Fruit fly (Drosophila melanogaster) whole organism, embryonic: ENCODE data around the gene Rpn10.

ENCODE experiments used
- Aef1 ChIP-seq: fragments of 200-800 bp; sonication (Bioruptor generic); IDR thresholded peaks from 3 replicates; pipeline ENCODE4 v1.3.6; 2022; ENCODE audit warnings: missing biosample characterization, missing genetic modification characterization
- BtbVII ChIP-seq: fragments of 200-800 bp; sonication (Bioruptor generic); optimal IDR thresholded peaks from 3 replicates; lab custom pipeline; 2017; ENCODE audit warnings: missing biosample characterization, mild to moderate bottlenecking, missing genetic modification characterization
- CG12071 ChIP-seq: fragments of 200-800 bp; sonication (Bioruptor generic); optimal IDR thresholded peaks from 3 replicates; lab custom pipeline; 2018; ENCODE audit warnings: missing biosample characterization, mild to moderate bottlenecking, missing genetic modification characterization
- CG12236 ChIP-seq: fragments of 200-800 bp; sonication (Bioruptor generic); optimal IDR thresholded peaks from 2 replicates; lab custom pipeline; 2016; ENCODE audit warnings: missing biosample characterization, missing genetic modification characterization
- CG12299 ChIP-seq: fragments of 200-800 bp; sonication (Bioruptor generic); optimal IDR thresholded peaks from 2 replicates; lab custom pipeline; 2018; ENCODE audit warnings: missing biosample characterization, mild to moderate bottlenecking, missing genetic modification characterization
- CG14860 ChIP-seq: fragments of 200-800 bp; sonication (Bioruptor generic); IDR thresholded peaks from 3 replicates; pipeline ENCODE4 v1.3.6; 2022; ENCODE audit warnings: missing biosample characterization, missing genetic modification characterization; ENCODE audit not compliant: partially characterized antibody
- CG14965 ChIP-seq: fragments of 200-800 bp; sonication (Bioruptor generic); optimal IDR thresholded peaks from 2 replicates; lab custom pipeline; 2016; ENCODE audit warnings: missing biosample characterization, missing genetic modification characterization, borderline replicate concordance
- CG1529 ChIP-seq: fragments of 200-800 bp; sonication (Bioruptor generic); optimal IDR thresholded peaks from 3 replicates; lab custom pipeline; 2018; ENCODE audit warnings: missing biosample characterization, missing genetic modification characterization
- CG17328 ChIP-seq: fragments of 200-800 bp; sonication (Bioruptor generic); IDR thresholded peaks from 2 replicates; pipeline ENCODE4 v1.3.6; 2022; ENCODE audit warnings: missing biosample characterization, missing genetic modification characterization
- CG18619 ChIP-seq: fragments of 200-800 bp; sonication (Bioruptor generic); optimal IDR thresholded peaks from 3 replicates; lab custom pipeline; 2017; ENCODE audit warnings: missing biosample characterization, mild to moderate bottlenecking, missing genetic modification characterization
- CG2678 ChIP-seq: fragments of 200-800 bp; sonication (Bioruptor generic); optimal IDR thresholded peaks from 3 replicates; lab custom pipeline; 2019; ENCODE audit warnings: missing biosample characterization, mild to moderate bottlenecking, missing genetic modification characterization, moderate library complexity
- CG2889 ChIP-seq: fragments of 200-800 bp; sonication (Bioruptor generic); IDR thresholded peaks from 3 replicates; pipeline ENCODE4 v1.3.6; 2022; ENCODE audit warnings: missing biosample characterization, missing genetic modification characterization
- CG30020 ChIP-seq: fragments of 200-800 bp; optimal IDR thresholded peaks from 2 replicates; lab custom pipeline; 2019; ENCODE audit warnings: missing biosample characterization, mild to moderate bottlenecking, missing genetic modification characterization, moderate library complexity
- CG3281 ChIP-seq: fragments of 200-800 bp; sonication (Bioruptor generic); optimal IDR thresholded peaks from 3 replicates; lab custom pipeline; 2017; ENCODE audit warnings: missing biosample characterization, mild to moderate bottlenecking, missing genetic modification characterization
- CG4360 ChIP-seq: fragments of 200-800 bp; sonication (Bioruptor generic); IDR thresholded peaks from 2 replicates; pipeline ENCODE4 v1.3.6; 2022; ENCODE audit warnings: missing biosample characterization, missing genetic modification characterization
- CG4820 ChIP-seq: fragments of 200-800 bp; sonication (Bioruptor generic); optimal IDR thresholded peaks from 3 replicates; lab custom pipeline; 2016; ENCODE audit warnings: missing biosample characterization, missing genetic modification characterization
- CG6254 ChIP-seq: fragments of 200-800 bp; sonication (Bioruptor generic); optimal IDR thresholded peaks from 3 replicates; lab custom pipeline; 2017; ENCODE audit warnings: mild to moderate bottlenecking, missing biosample characterization, missing genetic modification reagents, missing genetic modification characterization
- CG7963 ChIP-seq: fragments of 200-800 bp; sonication (Bioruptor generic); IDR thresholded peaks from 3 replicates; pipeline ENCODE4 v1.3.6; 2022; ENCODE audit warnings: missing biosample characterization, missing genetic modification characterization; ENCODE audit not compliant: partially characterized antibody
- CG8359 ChIP-seq: fragments of 200-800 bp; sonication (Bioruptor generic); optimal IDR thresholded peaks from 2 replicates; lab custom pipeline; 2017; ENCODE audit warnings: missing biosample characterization, mild to moderate bottlenecking, missing genetic modification characterization, borderline replicate concordance
- CTCF ChIP-seq: fragments of 200-800 bp; sonication (Bioruptor generic); optimal IDR thresholded peaks from 2 replicates; lab custom pipeline; 2017; ENCODE audit warnings: missing biosample characterization, mild to moderate bottlenecking, missing genetic modification characterization, moderate library complexity
- Dbx ChIP-seq: fragments of 200-800 bp; sonication (Bioruptor generic); IDR thresholded peaks from 3 replicates; pipeline ENCODE4 v1.3.6; 2022; ENCODE audit warnings: missing biosample characterization, missing genetic modification characterization
- Doc2 ChIP-seq: fragments of 200-800 bp; sonication (Bioruptor generic); IDR thresholded peaks from 2 replicates; pipeline ENCODE4 v1.3.6; 2022; ENCODE audit warnings: missing biosample characterization, missing genetic modification characterization
- Doc3 ChIP-seq: fragments of 200-800 bp; sonication (Bioruptor generic); IDR thresholded peaks from 3 replicates; pipeline ENCODE4 v1.3.6; 2022; ENCODE audit warnings: missing biosample characterization, missing genetic modification characterization; ENCODE audit not compliant: partially characterized antibody
- Dp ChIP-seq: fragments of 200-800 bp; sonication (Bioruptor generic); optimal IDR thresholded peaks from 2 replicates; lab custom pipeline; 2018; ENCODE audit warnings: missing biosample characterization, mild to moderate bottlenecking, missing genetic modification characterization, moderate library complexity
- Gsc ChIP-seq: fragments of 200-800 bp; sonication (Bioruptor generic); IDR thresholded peaks from 2 replicates; pipeline ENCODE4 v1.3.6; 2022; ENCODE audit warnings: missing biosample characterization, missing genetic modification characterization
- HHEX ChIP-seq: fragments of 200-800 bp; sonication (Bioruptor generic); optimal IDR thresholded peaks from 3 replicates; lab custom pipeline; 2017; ENCODE audit warnings: missing biosample characterization, mild to moderate bottlenecking, missing genetic modification characterization, missing genetic modification reagents
- HLHmδ ChIP-seq: fragments of 200-800 bp; sonication (Bioruptor generic); optimal IDR thresholded peaks from 2 replicates; lab custom pipeline; 2018; ENCODE audit warnings: missing biosample characterization, mild to moderate bottlenecking, missing genetic modification characterization, moderate library complexity
- Lpt ChIP-seq: fragments of >200 bp; optimal IDR thresholded peaks from 2 replicates; lab custom pipeline; 2018; ENCODE audit warnings: missing biosample characterization, missing genetic modification characterization
- MTF-1 ChIP-seq: fragments of 200-800 bp; sonication (Bioruptor generic); optimal IDR thresholded peaks from 2 replicates; lab custom pipeline; 2018; ENCODE audit warnings: missing biosample characterization, mild to moderate bottlenecking, missing genetic modification characterization, borderline replicate concordance
- Mad ChIP-seq: fragments of 200-800 bp; sonication (Bioruptor generic); optimal IDR thresholded peaks from 2 replicates; lab custom pipeline; 2016; ENCODE audit warnings: missing biosample characterization, missing genetic modification characterization
- ato ChIP-seq: fragments of 200-800 bp; sonication (Bioruptor generic); IDR thresholded peaks from 2 replicates; pipeline ENCODE4 v1.3.6; 2022; ENCODE audit warnings: missing biosample characterization, missing genetic modification characterization; ENCODE audit not compliant: partially characterized antibody
- cas ChIP-seq: fragments of 200-800 bp; sonication (Bioruptor generic); IDR thresholded peaks from 2 replicates; pipeline ENCODE4 v1.3.6; 2022; ENCODE audit warnings: missing biosample characterization, missing genetic modification characterization
- crol ChIP-seq: fragments of 200-800 bp; sonication (Bioruptor generic); IDR thresholded peaks from 2 replicates; pipeline ENCODE4 v1.3.6; 2022; ENCODE audit warnings: missing biosample characterization, missing genetic modification characterization
- dmrt99B ChIP-seq: fragments of 200-800 bp; sonication (Bioruptor generic); optimal IDR thresholded peaks from 2 replicates; lab custom pipeline; 2018; ENCODE audit warnings: missing biosample characterization, mild to moderate bottlenecking, missing genetic modification characterization, moderate library complexity
- dpn ChIP-seq, 2 experiments: fragments of 200-800 bp; sonication (Bioruptor generic); optimal IDR thresholded peaks; 3 replicates each; lab custom pipeline; 2016; ENCODE audit warnings: missing biosample characterization in 2 of 2, missing genetic modification characterization in 2 of 2
- esg ChIP-seq: fragments of 200-800 bp; sonication (Bioruptor generic); conservative IDR thresholded peaks from 2 replicates; pipeline ENCODE4 v1.3.6; 2022; ENCODE audit warnings: missing biosample characterization, missing genetic modification characterization
- fru ChIP-seq: fragments of >200 bp; optimal IDR thresholded peaks from 2 replicates; lab custom pipeline; 2017
- grn ChIP-seq: fragments of 200-800 bp; sonication (Bioruptor generic); optimal IDR thresholded peaks from 3 replicates; lab custom pipeline; 2017; ENCODE audit warnings: missing biosample characterization, missing genetic modification characterization
- hth ChIP-seq: fragments of >200 bp; optimal IDR thresholded peaks from 2 replicates; lab custom pipeline; 2017; ENCODE audit warnings: inconsistent platforms
- insv ChIP-seq, 2 experiments: fragments of 200-800 bp; sonication (Bioruptor generic); optimal IDR thresholded peaks; 3 replicates each; lab custom pipeline; 2016 to 2018; ENCODE audit warnings: missing biosample characterization in 2 of 2, missing genetic modification characterization in 2 of 2
- lbe ChIP-seq: fragments of 200-800 bp; sonication (Bioruptor generic); optimal IDR thresholded peaks from 2 replicates; lab custom pipeline; 2016; ENCODE audit warnings: missing biosample characterization, mild to moderate bottlenecking, missing genetic modification characterization
- org-1 ChIP-seq: fragments of 200-800 bp; sonication (Bioruptor generic); optimal IDR thresholded peaks from 2 replicates; lab custom pipeline; 2017; ENCODE audit warnings: missing biosample characterization, missing genetic modification characterization
- pan ChIP-seq, 4 experiments: fragments of >200 bp in 3 of 4; fragments of 200-800 bp in 1 of 4; sonication (Bioruptor generic) in 1 of 4; optimal IDR thresholded peaks in 3 of 4; IDR thresholded peaks in 1 of 4; 2 replicates each; pipeline versions ENCODE4 v1.3.6 to Lab custom; 2017 to 2022; ENCODE audit warnings: missing biosample characterization in 2 of 4, missing genetic modification characterization in 2 of 4, mixed read lengths in 1 of 4
- scrt ChIP-seq: fragments of 200-800 bp; sonication (Bioruptor generic); optimal IDR thresholded peaks from 2 replicates; lab custom pipeline; 2018; ENCODE audit warnings: missing biosample characterization, mild to moderate bottlenecking, missing genetic modification characterization, moderate library complexity
- slou ChIP-seq: fragments of 200-800 bp; sonication (Bioruptor generic); optimal IDR thresholded peaks from 3 replicates; lab custom pipeline; 2016; ENCODE audit warnings: missing biosample characterization, missing genetic modification characterization
- wek ChIP-seq: fragments of 200-800 bp; sonication (Bioruptor generic); optimal IDR thresholded peaks from 3 replicates; lab custom pipeline; 2018; ENCODE audit warnings: missing biosample characterization, mild to moderate bottlenecking, missing genetic modification characterization, moderate library complexity
- z ChIP-seq: fragments of 200-800 bp; sonication (Bioruptor generic); IDR thresholded peaks from 3 replicates; pipeline ENCODE4 v1.3.6; 2022; ENCODE audit warnings: missing biosample characterization, missing genetic modification characterization
- zf30C ChIP-seq: fragments of 200-800 bp; sonication (Bioruptor generic); optimal IDR thresholded peaks from 3 replicates; lab custom pipeline; 2018; ENCODE audit warnings: missing biosample characterization, mild to moderate bottlenecking, missing genetic modification characterization

The Rpn10 gene

dm6 chr3L:21539245-21540196 lies 2.7 kb downstream of the Rpn10 start, which contains the start of the genes COX8 and VhaM9.7-b:
COX8 (minus strand) TSS chr3L:21539447.
VhaM9.7-b (plus strand) TSS chr3L:21539862.
- 0 out of 3 replicates have a peak, but pooled peaks have one; percentile 48 for TF ChIP-seq Dbx
- no peak for TF ChIP-seq dmrt99B (tag; lab: Kevin White, UChicago)
- TF ChIP-seq CG2889 = 0 out of 3 replicates have a peak, but pooled peaks have one; percentile 22
- TF ChIP-seq z (GFP tag; lab: Robert Waterston, UW) = no peak
- TF ChIP-seq Aef1 (GFP tag; lab: Robert Waterston, UW) = no peak; the same call in 2 of the 3 replicates
- no peak for TF ChIP-seq CG12071 (GFP tag; lab: Kevin White, UChicago)
- peak; percentile 54 to 68 for TF ChIP-seq dpn (GFP tag; optimal IDR thresholded peaks at IDR 0.05; lab: Kevin White, UChicago)
- TF ChIP-seq CG6254 (GFP tag; lab: Kevin White, UChicago) = peak; percentile 99
- peak; percentile 68 for TF ChIP-seq CG4820 (GFP tag; lab: Kevin White, UChicago)
- TF ChIP-seq CG17328 (GFP tag; lab: Robert Waterston, UW) = 0 out of 2 replicates have a peak, but pooled peaks have one; percentile 6
- TF ChIP-seq esg (GFP tag; lab: Robert Waterston, UW) = peak; percentile 64
- no peak for TF ChIP-seq cas (GFP tag; lab: Robert Waterston, UW)
- no peak for TF ChIP-seq CTCF (GFP tag; lab: Kevin White, UChicago)
- TF ChIP-seq hth (lab: Kevin White, UChicago) = no peak
- TF ChIP-seq BtbVII (GFP tag; lab: Kevin White, UChicago) = no peak
- TF ChIP-seq CG3281 = peak; percentile 45
- TF ChIP-seq fru (lab: Kevin White, UChicago) = no peak
- TF ChIP-seq Dp = no peak
- TF ChIP-seq CG30020 (tag; lab: Kevin White, UChicago) = peak; percentile 75
- no peak for TF ChIP-seq Doc2
- TF ChIP-seq CG12299 = peak; percentile 47
- no peak for TF ChIP-seq scrt (GFP tag; lab: Kevin White, UChicago)
- TF ChIP-seq org-1 (GFP tag; lab: Kevin White, UChicago) = no peak
- TF ChIP-seq CG4360 = no peak
- TF ChIP-seq slou (GFP tag; lab: Kevin White, UChicago) = peak; percentile 57
- no peak for TF ChIP-seq HLHmδ (GFP tag; lab: Kevin White, UChicago)
- TF ChIP-seq Mad = no peak
- TF ChIP-seq CG14860 (GFP tag; lab: Robert Waterston, UW) = peak; percentile 61; the same call in 1 of the 3 replicates
- TF ChIP-seq CG18619 (GFP tag; lab: Kevin White, UChicago) = peak; percentile 40
- TF ChIP-seq grn (GFP tag; lab: Kevin White, UChicago) = no peak
- no peak for TF ChIP-seq CG14965 (GFP tag; lab: Kevin White, UChicago)
- TF ChIP-seq MTF-1 (GFP tag; lab: Kevin White, UChicago) = no peak
- TF ChIP-seq Doc3 = peak; percentile 66
- no peak for TF ChIP-seq crol (GFP tag; lab: Robert Waterston, UW)
- TF ChIP-seq lbe (GFP tag; lab: Kevin White, UChicago) = peak; percentile 38
- peak; percentile 48; the same call in 1 of the 2 replicates for TF ChIP-seq ato (GFP tag; lab: Robert Waterston, UW)
- TF ChIP-seq pan (optimal IDR thresholded peaks at IDR 0.05; lab: Kevin White, UChicago) = no peak
- peak in 1 of 2 experiments; percentile 37 for TF ChIP-seq pan (GFP tag; optimal IDR thresholded peaks at IDR 0.05 in 1 of 2, IDR thresholded peaks at IDR 0.05 in 1 of 2)
- TF ChIP-seq Lpt (GFP tag; lab: Kevin White, UChicago) = no peak
- no peak for TF ChIP-seq CG8359
- TF ChIP-seq CG2678 (tag; lab: Kevin White, UChicago) = no peak
- no peak for TF ChIP-seq insv (GFP tag; optimal IDR thresholded peaks at IDR 0.05; lab: Kevin White, UChicago)
- no peak for TF ChIP-seq zf30C (GFP tag; lab: Kevin White, UChicago)
- TF ChIP-seq wek (GFP tag; lab: Kevin White, UChicago) = no peak
- no peak for TF ChIP-seq CG12236 (GFP tag; lab: Kevin White, UChicago)
- TF ChIP-seq CG7963 (GFP tag; lab: Robert Waterston, UW) = peak; percentile 33; the same call in 1 of the 3 replicates
- no peak for TF ChIP-seq Gsc (GFP tag; lab: Robert Waterston, UW)
- TF ChIP-seq CG1529 (GFP tag; lab: Kevin White, UChicago) = no peak
- TF ChIP-seq HHEX = no peak
